Worm (Caenorhabditis elegans) whole organism, L3 larva: Measurements from ENCODE around the gene C18H7.1.

Experiments
- ceh-82 ChIP-seq: fragments of 150-350 bp; optimal IDR thresholded peaks from 2 replicates; lab custom pipeline; 2014; ENCODE audit warnings: missing biosample characterization, missing genetic modification characterization
- nfya-1 ChIP-seq: sonication (generic microtip); optimal IDR thresholded peaks from 2 replicates; lab custom pipeline; 2017; ENCODE audit warnings: missing genetic modification characterization, mild to moderate bottlenecking, missing compliant biosample characterization, antibody characterized with exemption, moderate library complexity; ENCODE audit not compliant: insufficient read depth
- nhr-23 ChIP-seq: fragments of 150-350 bp; optimal IDR thresholded peaks from 2 replicates; lab custom pipeline; 2014; ENCODE audit warnings: missing biosample characterization, missing genetic modification reagents, missing genetic modification characterization

- TF ChIP-seq nhr-23 (tag; lab: Kevin White, UChicago) (no peak), nfya-1 (tag; lab: Kevin White, UChicago) (no peak), ceh-82 (tag; lab: Kevin White, UChicago) (no peak)
These were observed 10.5 kb upstream of the C18H7.1 start for ce11 chrIV:604817-605216.
